Fruit fly (Drosophila melanogaster): ENCODE data around the gene dob.

Gene dob

dm6 chrX:15069417-15069896 is 2.6 kb downstream of the dob start (continued):
- TF ChIP-seq CG6792 (GFP tag; optimal IDR thresholded peaks at IDR 0.05) (peak; percentile 74), topi (GFP tag; optimal IDR thresholded peaks at IDR 0.05) (peak; percentile 82), CG34406 (GFP tag; optimal IDR thresholded peaks at IDR 0.05) (peak; percentile 76), Smox (GFP tag; optimal IDR thresholded peaks at IDR 0.05) (peak; percentile 36), CG3919 (GFP tag; optimal IDR thresholded peaks at IDR 0.05) (peak; percentile 93), Lpt (GFP tag; optimal IDR thresholded peaks at IDR 0.05) (peak; percentile 92), salr (GFP tag; optimal IDR thresholded peaks at IDR 0.05) (peak; percentile 89 to 98), svp (GFP tag) (peak; percentile 89), CG8632 (GFP tag; optimal IDR thresholded peaks at IDR 0.05) (peak; percentile 86), dac (GFP tag; optimal IDR thresholded peaks at IDR 0.05) (peak; percentile 77), Sox15 (GFP tag; optimal IDR thresholded peaks at IDR 0.05) (no peak), CG11762 (GFP tag; optimal IDR thresholded peaks at IDR 0.05; ENCODE audit: insufficient read depth) (peak; percentile 94), CG8319 (GFP tag; optimal IDR thresholded peaks at IDR 0.05) (peak; percentile 88), net (GFP tag; optimal IDR thresholded peaks at IDR 0.05) (peak; percentile 96), fd59A (GFP tag; optimal IDR thresholded peaks at IDR 0.05) (peak; percentile 91), Blimp-1 (GFP tag; optimal IDR thresholded peaks at IDR 0.05) (peak; percentile 75), CG1621 (tag; optimal IDR thresholded peaks at IDR 0.05) (peak; percentile 98), Ets96B (tag; optimal IDR thresholded peaks at IDR 0.05) (peak; percentile 94), CG6854 (GFP tag; optimal IDR thresholded peaks at IDR 0.05) (peak; percentile 97)

dm6 chrX:15070137-15070536 is 3.3 kb downstream of the dob start:
- peak; percentile 18 for TF ChIP-seq CG10631 (GFP tag; optimal IDR thresholded peaks at IDR 0.05)
- no peak for TF ChIP-seq CG4318 (GFP tag; optimal IDR thresholded peaks at IDR 0.05)
- TF ChIP-seq acj6 (GFP tag; optimal IDR thresholded peaks at IDR 0.05): peak; percentile 17
- TF ChIP-seq Hr4 (GFP tag; optimal IDR thresholded peaks at IDR 0.05): peak; percentile 16
- TF ChIP-seq CG8319 (GFP tag; optimal IDR thresholded peaks at IDR 0.05): no peak
- no peak for TF ChIP-seq CG6163 (GFP tag; IDR thresholded peaks at IDR 0.05)
- TF ChIP-seq lz (GFP tag; optimal IDR thresholded peaks at IDR 0.05): peak; percentile 54
- peak; percentile 31 for TF ChIP-seq CG31627 (GFP tag; optimal IDR thresholded peaks at IDR 0.05)
- peak; percentile 9; the same call in 1 of the 2 replicates for TF ChIP-seq CG15336 (GFP tag; IDR thresholded peaks at IDR 0.05)
- no peak for TF ChIP-seq dsx (GFP tag; optimal IDR thresholded peaks at IDR 0.05; ENCODE audit: poor library complexity, severe bottlenecking)
- peak; percentile 25 for TF ChIP-seq CG32006 (GFP tag; optimal IDR thresholded peaks at IDR 0.05)
- peak; percentile 87 for TF ChIP-seq Eip78C (GFP tag)
- TF ChIP-seq Smox (GFP tag; optimal IDR thresholded peaks at IDR 0.05): peak; percentile 14
- TF ChIP-seq svp (GFP tag): peak; percentile 36
- peak; percentile 4 for TF ChIP-seq fd59A (GFP tag; optimal IDR thresholded peaks at IDR 0.05)
- peak; percentile 36 for TF ChIP-seq Met (GFP tag; optimal IDR thresholded peaks at IDR 0.05)
- TF ChIP-seq net (GFP tag; optimal IDR thresholded peaks at IDR 0.05): no peak
- peak; percentile 24 for TF ChIP-seq Hr39 (GFP tag; optimal IDR thresholded peaks at IDR 0.05)
- TF ChIP-seq Lpt (GFP tag; optimal IDR thresholded peaks at IDR 0.05): no peak
- peak; percentile 49 for TF ChIP-seq esn (GFP tag; optimal IDR thresholded peaks at IDR 0.05)

dm6 chrX:15070811-15071479 is 4.1 kb downstream of the dob start:
- TF ChIP-seq CG32006 (GFP tag; optimal IDR thresholded peaks at IDR 0.05) (peak; percentile 33), fd85E (GFP tag; optimal IDR thresholded peaks at IDR 0.05) (no peak), vri (GFP tag; optimal IDR thresholded peaks at IDR 0.05) (peak; percentile 76), CG8632 (GFP tag; optimal IDR thresholded peaks at IDR 0.05) (no peak), eg (GFP tag; IDR thresholded peaks at IDR 0.05) (peak; percentile 29; the same call in 2 of the 3 replicates), CG8119 (GFP tag; IDR thresholded peaks at IDR 0.05) (no peak), pdm3 (GFP tag; optimal IDR thresholded peaks at IDR 0.05) (no peak), fd59A (GFP tag; optimal IDR thresholded peaks at IDR 0.05) (no peak), Eip93F (GFP tag; optimal IDR thresholded peaks at IDR 0.05) (peak; percentile 25), cyc (GFP tag; optimal IDR thresholded peaks at IDR 0.05) (peak; percentile 17), CG11902 (GFP tag; optimal IDR thresholded peaks at IDR 0.05) (no peak), CG1621 (tag; optimal IDR thresholded peaks at IDR 0.05) (peak; percentile 3), CG8319 (GFP tag; optimal IDR thresholded peaks at IDR 0.05) (no peak), CG6163 (GFP tag; IDR thresholded peaks at IDR 0.05) (no peak), CG6854 (GFP tag; optimal IDR thresholded peaks at IDR 0.05) (peak; percentile 29), CG6792 (GFP tag; optimal IDR thresholded peaks at IDR 0.05) (peak; percentile 17), lz (GFP tag; optimal IDR thresholded peaks at IDR 0.05) (peak; percentile 19), Sox15 (GFP tag; optimal IDR thresholded peaks at IDR 0.05) (no peak), CG34406 (GFP tag; optimal IDR thresholded peaks at IDR 0.05) (peak; percentile 6), Gug (GFP tag; IDR thresholded peaks at IDR 0.05) (no peak), CG3032 (tag; optimal IDR thresholded peaks at IDR 0.05) (no peak), achi (GFP tag; optimal IDR thresholded peaks at IDR 0.05) (peak; percentile 29), CG6276 (GFP tag; optimal IDR thresholded peaks at IDR 0.05) (peak; percentile 37), esn (GFP tag; optimal IDR thresholded peaks at IDR 0.05) (peak; percentile 19), CG4318 (GFP tag; optimal IDR thresholded peaks at IDR 0.05) (no peak), fkh (GFP tag; optimal IDR thresholded peaks at IDR 0.05) (no peak)

All from whole organism, prepupa.